Worm (Caenorhabditis elegans): ENCODE data around the gene bub-3.

Gene bub-3

ce11 chrII:13679775-13680320 lies 46.0 kb upstream of the bub-3 start (continued):
- no peak for TF ChIP-seq lim-7 (GFP tag; IDR thresholded peaks at IDR 0.05)
- no peak for TF ChIP-seq snpc-4 (tag; optimal IDR thresholded peaks at IDR 0.05)
- TF ChIP-seq nhr-11 (tag; optimal IDR thresholded peaks at IDR 0.05), result no peak
- TF ChIP-seq nhr-48 (tag; optimal IDR thresholded peaks at IDR 0.05), result peak; percentile 85
- no peak for TF ChIP-seq lin-38 (GFP tag; IDR thresholded peaks at IDR 0.05)
- no peak for TF ChIP-seq jun-1 (tag; optimal IDR thresholded peaks at IDR 0.05)
- no peak for TF ChIP-seq zfp-3 (GFP tag; conservative IDR thresholded peaks at IDR 0.05)
- TF ChIP-seq aha-1 (tag), result peak; percentile 91
- TF ChIP-seq cey-2 (tag; optimal IDR thresholded peaks at IDR 0.05; ENCODE audit: borderline replicate concordance, insufficient read depth), result peak; percentile 16
- no peak for TF ChIP-seq ztf-11 (tag; optimal IDR thresholded peaks at IDR 0.05)
- TF ChIP-seq egl-43 (GFP tag; IDR thresholded peaks at IDR 0.05), result no peak
- TF ChIP-seq nhr-6 (tag; optimal IDR thresholded peaks at IDR 0.05), result no peak
- peak in 1 of 2 experiments; percentile 68 for TF ChIP-seq unc-62 (GFP tag; optimal IDR thresholded peaks at IDR 0.05 in 1 of 2)
- TF ChIP-seq unc-62 (tag; optimal IDR thresholded peaks at IDR 0.05), result no peak
- TF ChIP-seq tag-97 (GFP tag; IDR thresholded peaks at IDR 0.05), result no peak
- TF ChIP-seq nhr-77 (tag; optimal IDR thresholded peaks at IDR 0.05), result peak; percentile 5
- no peak for TF ChIP-seq fos-1 (tag; optimal IDR thresholded peaks at IDR 0.05)
- TF ChIP-seq Y105C5A.15 (GFP tag; IDR thresholded peaks at IDR 0.05), result no peak
- no peak for TF ChIP-seq ama-1 (optimal IDR thresholded peaks at IDR 0.05)
- TF ChIP-seq zag-1 (tag; optimal IDR thresholded peaks at IDR 0.05), result no peak
- no peak for TF ChIP-seq mep-1 (tag; optimal IDR thresholded peaks at IDR 0.05)
- TF ChIP-seq ceh-20 (GFP tag; IDR thresholded peaks at IDR 0.05), result 0 out of 2 replicates have a peak, but pooled peaks have one; percentile 29
- TF ChIP-seq gei-8 (GFP tag; optimal IDR thresholded peaks at IDR 0.05), result no peak
- TF ChIP-seq ceh-32 (tag; optimal IDR thresholded peaks at IDR 0.05; ENCODE audit: poor library complexity), result no peak
- no peak for TF ChIP-seq lin-15B (tag; optimal IDR thresholded peaks at IDR 0.05)
- TF ChIP-seq mxl-2 (GFP tag; conservative IDR thresholded peaks at IDR 0.05), result 0 out of 2 replicates have a peak, but pooled peaks have one; percentile 9
- TF ChIP-seq vab-7 (GFP tag; IDR thresholded peaks at IDR 0.05), result no peak
- TF ChIP-seq mdl-1 (tag; optimal IDR thresholded peaks at IDR 0.05), result peak in 1 of 2 experiments; percentile 53
- TF ChIP-seq pha-4 (GFP tag; IDR thresholded peaks at IDR 0.05), result no peak
- TF ChIP-seq pha-4 (tag; optimal IDR thresholded peaks at IDR 0.05), result no peak
- TF ChIP-seq attf-4 (tag; optimal IDR thresholded peaks at IDR 0.05), result no peak
- TF ChIP-seq spr-3 (GFP tag; optimal IDR thresholded peaks at IDR 0.05), result no peak

ce11 chrII:13681063-13681462 lies 44.8 kb upstream of the bub-3 start:
- TF ChIP-seq hlh-30 (tag; optimal IDR thresholded peaks at IDR 0.05; ENCODE audit: insufficient read depth) (peak; percentile 85), Y75B8A.6 (GFP tag; IDR thresholded peaks at IDR 0.05) (no peak), Y105C5A.15 (GFP tag; IDR thresholded peaks at IDR 0.05) (no peak), egl-27 (tag; optimal IDR thresholded peaks at IDR 0.05) (no peak), F10B5.3 (tag; optimal IDR thresholded peaks at IDR 0.05) (no peak), nhr-48 (tag; optimal IDR thresholded peaks at IDR 0.05) (peak; percentile 49), ZK546.5 (tag; optimal IDR thresholded peaks at IDR 0.05) (no peak), egl-43 (GFP tag; IDR thresholded peaks at IDR 0.05) (no peak), mdl-1 (tag; optimal IDR thresholded peaks at IDR 0.05) (peak in 1 of 2 experiments; percentile 87), nhr-77 (tag; optimal IDR thresholded peaks at IDR 0.05) (peak; percentile 66), mxl-3 (GFP tag; optimal IDR thresholded peaks at IDR 0.05) (peak; percentile 91), F44E2.7 (GFP tag; IDR thresholded peaks at IDR 0.05) (no peak), spr-3 (GFP tag; optimal IDR thresholded peaks at IDR 0.05) (no peak), aha-1 (tag) (peak; percentile 76), pha-4 (GFP tag; IDR thresholded peaks at IDR 0.05) (no peak), pha-4 (tag; optimal IDR thresholded peaks at IDR 0.05) (no peak), nhr-10 (tag; optimal IDR thresholded peaks at IDR 0.05) (peak; percentile 19), php-3 (GFP tag; IDR thresholded peaks at IDR 0.05) (0 out of 2 replicates have a peak, but pooled peaks have one; percentile 35), dmd-6 (GFP tag; IDR thresholded peaks at IDR 0.05) (peak; percentile 49; the same call in 1 of the 2 replicates), nhr-25 (tag; optimal IDR thresholded peaks at IDR 0.05; ENCODE audit: borderline replicate concordance, insufficient read depth) (peak; percentile 24), zip-2 (tag; optimal IDR thresholded peaks at IDR 0.05) (no peak), lin-1 (GFP tag; IDR thresholded peaks at IDR 0.05) (no peak), ctbp-1 (GFP tag; IDR thresholded peaks at IDR 0.05) (no peak), hlh-11 (tag; optimal IDR thresholded peaks at IDR 0.05) (peak; percentile 74), cey-2 (tag; optimal IDR thresholded peaks at IDR 0.05; ENCODE audit: borderline replicate concordance, insufficient read depth) (peak; percentile 63), unc-62 (GFP tag; optimal IDR thresholded peaks at IDR 0.05 in 1 of 2) (peak in 1 of 2 experiments; percentile 91), unc-62 (tag; optimal IDR thresholded peaks at IDR 0.05) (no peak), tra-1 (GFP tag; IDR thresholded peaks at IDR 0.05) (0 out of 2 replicates have a peak, but pooled peaks have one; percentile 36), nhr-28 (tag; optimal IDR thresholded peaks at IDR 0.05) (peak; percentile 93), fos-1 (tag; optimal IDR thresholded peaks at IDR 0.05) (no peak)

Data from whole organism, L4 larva.